Worm (Caenorhabditis elegans): ENCODE results near the gene pudl-2.

DNA sequence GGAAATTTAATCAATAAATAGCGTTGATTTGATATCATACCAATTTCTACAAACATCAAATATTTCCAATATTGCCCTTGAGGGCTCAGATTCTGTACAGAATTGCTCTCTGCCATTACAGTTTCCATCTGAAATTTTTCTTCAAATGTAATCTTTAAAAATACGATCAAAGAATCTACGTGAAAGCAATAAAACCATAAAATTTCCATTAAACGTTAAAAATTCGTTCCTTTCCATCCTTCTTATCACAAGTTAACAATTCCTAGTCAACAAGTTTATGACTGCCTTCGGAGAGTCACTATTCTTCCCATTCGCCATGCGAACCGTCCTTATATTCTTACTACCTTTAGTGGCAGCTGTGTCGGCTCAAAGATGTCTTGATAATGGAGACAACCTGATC lies 748 bp downstream of the pudl-2 start, which contains the start of gene clec-82:
- TF ChIP-seq ama-1 (optimal IDR thresholded peaks at IDR 0.05) (no peak), tbx-37 (GFP tag; conservative IDR thresholded peaks at IDR 0.05) (no peak), hmg-4 (GFP tag; optimal IDR thresholded peaks at IDR 0.05) (no peak)
